Worm (Caenorhabditis elegans): ENCODE measurements around the gene T10B5.4.

DNA sequence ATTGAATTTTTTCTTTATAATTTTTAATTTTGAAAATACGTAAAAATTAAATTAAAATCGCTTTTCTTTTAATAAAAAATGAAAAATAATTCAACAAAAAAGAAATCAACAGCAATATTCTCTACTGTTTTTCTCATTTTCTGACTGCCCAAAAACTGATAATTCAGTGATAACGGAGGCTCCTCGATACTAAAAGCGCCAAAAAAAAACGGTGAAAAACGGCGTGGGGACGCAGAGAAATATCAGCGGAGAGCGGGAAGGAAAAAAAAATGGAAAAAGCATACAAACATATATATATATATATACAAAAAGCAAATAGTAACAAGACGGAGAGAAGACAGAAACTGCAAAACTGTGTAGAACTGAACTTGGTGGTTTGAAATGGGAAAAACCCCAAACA lies 11.5 kb upstream of the T10B5.4 start:
- TF ChIP-seq alr-1 (tag; optimal IDR thresholded peaks at IDR 0.05) (no peak), ZK546.5 (tag; optimal IDR thresholded peaks at IDR 0.05) (no peak), nhr-12 (tag; optimal IDR thresholded peaks at IDR 0.05) (no peak), nhr-237 (tag; optimal IDR thresholded peaks at IDR 0.05) (no peak), R02D3.7 (tag; optimal IDR thresholded peaks at IDR 0.05) (no peak), ztf-4 (tag; optimal IDR thresholded peaks at IDR 0.05) (no peak), nhr-10 (tag; optimal IDR thresholded peaks at IDR 0.05) (no peak), nhr-11 (tag; optimal IDR thresholded peaks at IDR 0.05) (no peak), nhr-77 (tag; optimal IDR thresholded peaks at IDR 0.05) (no peak), elt-1 (tag; optimal IDR thresholded peaks at IDR 0.05) (no peak), lin-39 (tag; optimal IDR thresholded peaks at IDR 0.05) (no peak)
